Fruit fly (Drosophila melanogaster) whole organism, wandering third instar larva: ENCODE results near the gene Inx3.

Source experiments
- CrebA ChIP-seq: fragments of 200-800 bp; sonication (Bioruptor generic); optimal IDR thresholded peaks from 2 replicates; lab custom pipeline; 2016; ENCODE audit warnings: missing biosample characterization, mild to moderate bottlenecking, missing genetic modification characterization, borderline replicate concordance
- Dif ChIP-seq: fragments of 200-275, 200-300 bp; sonication (Bioruptor generic); optimal IDR thresholded peaks from 2 replicates; lab custom pipeline; 2018; ENCODE audit warnings: missing biosample characterization, missing genetic modification characterization; ENCODE audit not compliant: partially characterized antibody
- GATAd ChIP-seq: sonication (Bioruptor generic); optimal IDR thresholded peaks from 2 replicates; lab custom pipeline; 2016; ENCODE audit warnings: missing biosample characterization, missing genetic modification characterization
- HLH106 ChIP-seq: fragments of 200-800 bp; optimal IDR thresholded peaks from 3 replicates; lab custom pipeline; 2019; ENCODE audit warnings: missing biosample characterization, mild to moderate bottlenecking, missing genetic modification characterization, moderate library complexity
- Hnf4 ChIP-seq: fragments of 200-800 bp; sonication (Bioruptor generic); optimal IDR thresholded peaks from 2 replicates; lab custom pipeline; 2016; ENCODE audit warnings: missing biosample characterization, mild to moderate bottlenecking, missing genetic modification characterization
- Hr83 ChIP-seq: fragments of 200-300 bp; sonication (Bioruptor generic); optimal IDR thresholded peaks from 2 replicates; lab custom pipeline; 2016; ENCODE audit warnings: missing biosample characterization, mild to moderate bottlenecking, missing genetic modification characterization, moderate library complexity; ENCODE audit not compliant: poor library complexity, severe bottlenecking
- Jra ChIP-seq: sonication (Bioruptor generic); optimal IDR thresholded peaks from 2 replicates; lab custom pipeline; 2016; ENCODE audit warnings: missing biosample characterization, missing genetic modification characterization
- Mio ChIP-seq: sonication (Bioruptor generic); optimal IDR thresholded peaks from 2 replicates; lab custom pipeline; 2016; ENCODE audit warnings: missing biosample characterization, missing genetic modification characterization
- Myc ChIP-seq: fragments of >200 bp; optimal IDR thresholded peaks from 2 replicates; lab custom pipeline; 2017
- N ChIP-seq: fragments of >200 bp; optimal IDR thresholded peaks from 2 replicates; lab custom pipeline; 2018; ENCODE audit warnings: missing biosample characterization, missing external identifiers, missing genetic modification characterization
- OdsH ChIP-seq: fragments of 200-800 bp; sonication (Bioruptor generic); optimal IDR thresholded peaks from 2 replicates; lab custom pipeline; 2016; ENCODE audit warnings: missing biosample characterization, mild to moderate bottlenecking, missing genetic modification characterization
- Rel ChIP-seq, 2 experiments: fragments of 200-800 bp; sonication (Bioruptor generic) in 1 of 2; optimal IDR thresholded peaks; 2 replicates in 1 of 2; 3 replicates in 1 of 2; lab custom pipeline; 2016 to 2019; ENCODE audit warnings: mild to moderate bottlenecking in 2 of 2, missing biosample characterization in 2 of 2, missing genetic modification characterization in 2 of 2, moderate library complexity in 1 of 2
- Sp1 ChIP-seq: fragments of 200-800 bp; sonication (Bioruptor generic); optimal IDR thresholded peaks from 3 replicates; lab custom pipeline; 2019; ENCODE audit warnings: missing biosample characterization, mild to moderate bottlenecking, missing genetic modification characterization, moderate library complexity
- Vsx2 ChIP-seq: fragments of 200-300, 225-300 bp; sonication (Bioruptor generic); optimal IDR thresholded peaks from 2 replicates; lab custom pipeline; 2018; ENCODE audit warnings: missing biosample characterization, missing genetic modification characterization; ENCODE audit not compliant: partially characterized antibody
- br ChIP-seq: fragments of 200-800 bp; sonication (Bioruptor generic); optimal IDR thresholded peaks from 2 replicates; lab custom pipeline; 2016; ENCODE audit warnings: missing biosample characterization, missing genetic modification characterization
- dmrt93B ChIP-seq: fragments of 200-800 bp; sonication (Bioruptor generic); optimal IDR thresholded peaks from 2 replicates; lab custom pipeline; 2018; ENCODE audit warnings: missing biosample characterization, mild to moderate bottlenecking, missing genetic modification characterization
- dsf ChIP-seq: sonication (Bioruptor generic); optimal IDR thresholded peaks from 2 replicates; lab custom pipeline; 2016; ENCODE audit warnings: missing biosample characterization, missing genetic modification characterization, borderline replicate concordance
- ey ChIP-seq: fragments of 200-800 bp; sonication (Bioruptor generic); optimal IDR thresholded peaks from 2 replicates; lab custom pipeline; 2016; ENCODE audit warnings: missing biosample characterization, missing genetic modification characterization
- foxo ChIP-seq, 2 experiments: fragments of 200-800 bp; sonication (Bioruptor generic); optimal IDR thresholded peaks; 2 replicates in 1 of 2; 3 replicates in 1 of 2; lab custom pipeline; 2016 to 2017; ENCODE audit warnings: missing biosample characterization in 2 of 2, missing genetic modification characterization in 2 of 2
- fru ChIP-seq: fragments of 200-800 bp; sonication (Bioruptor generic); optimal IDR thresholded peaks from 3 replicates; lab custom pipeline; 2016; ENCODE audit warnings: missing biosample characterization, mild to moderate bottlenecking, missing genetic modification characterization
- h ChIP-seq: fragments of 200-800 bp; sonication (Bioruptor generic); optimal IDR thresholded peaks from 3 replicates; lab custom pipeline; 2016; ENCODE audit warnings: missing biosample characterization, mild to moderate bottlenecking, missing genetic modification characterization
- jim ChIP-seq: fragments of 175-275, 200-325 bp; sonication (Bioruptor generic); optimal IDR thresholded peaks from 2 replicates; lab custom pipeline; 2016; ENCODE audit warnings: missing biosample characterization, mild to moderate bottlenecking, missing genetic modification characterization
- lola ChIP-seq: fragments of >200 bp; optimal IDR thresholded peaks from 2 replicates; lab custom pipeline; 2017; ENCODE audit warnings: missing biosample characterization, missing genetic modification characterization
- pan ChIP-seq: fragments of >200 bp; optimal IDR thresholded peaks from 2 replicates; lab custom pipeline; 2017
- psq ChIP-seq: fragments of 200-800 bp; sonication (Bioruptor generic); optimal IDR thresholded peaks from 3 replicates; lab custom pipeline; 2017; ENCODE audit warnings: missing biosample characterization, mild to moderate bottlenecking, missing genetic modification characterization, moderate library complexity
- rgr ChIP-seq: fragments of 200-800 bp; sonication (Bioruptor generic); optimal IDR thresholded peaks from 3 replicates; lab custom pipeline; 2016; ENCODE audit warnings: missing biosample characterization, mild to moderate bottlenecking, missing genetic modification characterization
- sage ChIP-seq: fragments of 200-800 bp; sonication (Bioruptor generic); optimal IDR thresholded peaks from 2 replicates; lab custom pipeline; 2016; ENCODE audit warnings: missing biosample characterization, mild to moderate bottlenecking, missing genetic modification characterization
- tai ChIP-seq: sonication (Bioruptor generic); optimal IDR thresholded peaks from 2 replicates; lab custom pipeline; 2016; ENCODE audit warnings: missing biosample characterization, missing genetic modification characterization
- usp ChIP-seq: fragments of >200 bp; optimal IDR thresholded peaks from 2 replicates; lab custom pipeline; 2017; ENCODE audit warnings: missing biosample characterization, missing genetic modification characterization
- woc ChIP-seq: sonication (Bioruptor generic); optimal IDR thresholded peaks from 2 replicates; lab custom pipeline; 2016; ENCODE audit warnings: missing biosample characterization, mild to moderate bottlenecking, missing genetic modification characterization

The Inx3 gene

dm6 chr3R:28845981-28846380, 13.3 kb downstream of the Inx3 start:
- TF ChIP-seq dmrt93B (GFP tag; lab: Kevin White, UChicago) (no peak), br (GFP tag; lab: Kevin White, UChicago) (no peak), Jra (no peak), OdsH (GFP tag; lab: Kevin White, UChicago) (no peak), tai (GFP tag; lab: Kevin White, UChicago) (no peak), lola (no peak), rgr (no peak), CrebA (no peak), usp (GFP tag; lab: Kevin White, UChicago) (no peak), pan (lab: Kevin White, UChicago) (no peak), Myc (lab: Kevin White, UChicago) (no peak), Vsx2 (GFP tag; lab: Kevin White, UChicago) (no peak), Hr83 (GFP tag; lab: Kevin White, UChicago) (no peak)

- TF ChIP-seq ey (GFP tag; lab: Kevin White, UChicago) (no peak), CrebA (no peak), Rel (GFP tag; optimal IDR thresholded peaks at IDR 0.05; lab: Kevin White, UChicago) (no peak), Rel (tag; optimal IDR thresholded peaks at IDR 0.05; lab: Kevin White, UChicago) (peak; percentile 98), Sp1 (GFP tag; lab: Kevin White, UChicago) (no peak), fru (no peak)
Observed at dm6 chr3R:28845377-28845876, 13.9 kb downstream of the Inx3 start.

- TF ChIP-seq dsf (GFP tag; lab: Kevin White, UChicago) (no peak), Sp1 (GFP tag; lab: Kevin White, UChicago) (peak; percentile 41), Dif (peak; percentile 18), jim (GFP tag; lab: Kevin White, UChicago) (peak; percentile 9), woc (GFP tag; lab: Kevin White, UChicago) (peak; percentile 16), h (peak; percentile 48), sage (GFP tag; lab: Kevin White, UChicago) (peak; percentile 8), HLH106 (peak; percentile 39), usp (GFP tag; lab: Kevin White, UChicago) (no peak), lola (no peak), N (GFP tag; lab: Kevin White, UChicago) (no peak), Myc (lab: Kevin White, UChicago) (peak; percentile 77), rgr (peak; percentile 25), ey (GFP tag; lab: Kevin White, UChicago) (peak; percentile 14), Hr83 (GFP tag; lab: Kevin White, UChicago) (peak; percentile 16), GATAd (GFP tag; lab: Kevin White, UChicago) (no peak), psq (GFP tag; lab: Kevin White, UChicago) (peak; percentile 5), br (GFP tag; lab: Kevin White, UChicago) (peak; percentile 50), foxo (GFP tag; optimal IDR thresholded peaks at IDR 0.05; lab: Kevin White, UChicago) (peak in 1 of 2 experiments; percentile 4), OdsH (GFP tag; lab: Kevin White, UChicago) (peak; percentile 47), Mio (GFP tag; lab: Kevin White, UChicago) (no peak), fru (peak; percentile 24)
Observed at dm6 chr3R:28844611-28845376, 14.5 kb downstream of the Inx3 start, which contains the start of the genes Apc and spg. Gene Apc (minus strand): TSS chr3R:28844748. Gene spg (plus strand): TSS chr3R:28845270.

dm6 chr3R:28843776-28844610, 15.3 kb downstream of the Inx3 start:
- TF ChIP-seq jim (GFP tag; lab: Kevin White, UChicago) (no peak), psq (GFP tag; lab: Kevin White, UChicago) (no peak), Myc (lab: Kevin White, UChicago) (no peak), HLH106 (no peak), Mio (GFP tag; lab: Kevin White, UChicago) (no peak), dsf (GFP tag; lab: Kevin White, UChicago) (no peak), Rel (GFP tag; optimal IDR thresholded peaks at IDR 0.05; lab: Kevin White, UChicago) (no peak), Rel (tag; optimal IDR thresholded peaks at IDR 0.05; lab: Kevin White, UChicago) (no peak), Vsx2 (GFP tag; lab: Kevin White, UChicago) (no peak), pan (lab: Kevin White, UChicago) (no peak), Sp1 (GFP tag; lab: Kevin White, UChicago) (no peak), Hnf4 (GFP tag; lab: Kevin White, UChicago) (no peak)
